Fruit fly (Drosophila melanogaster): ENCODE data around the gene nej.

Gene nej

dm6 chrX:9650757-9651594, 35.9 kb downstream of the nej start (continued):
- TF ChIP-seq sqz (GFP tag; optimal IDR thresholded peaks at IDR 0.05): peak; percentile 70
- TF ChIP-seq CG16813 (GFP tag; IDR thresholded peaks at IDR 0.05; ENCODE audit: partially characterized antibody): 0 out of 3 replicates have a peak, but pooled peaks have one; percentile 35
- peak; percentile 95 for TF ChIP-seq Side (GFP tag; optimal IDR thresholded peaks at IDR 0.05)
- no peak for TF ChIP-seq ash1 (GFP tag; optimal IDR thresholded peaks at IDR 0.05)
- peak; percentile 97 to 98 for TF ChIP-seq bsh (GFP tag; optimal IDR thresholded peaks at IDR 0.05)
- peak; percentile 92 for TF ChIP-seq CG5245 (GFP tag; optimal IDR thresholded peaks at IDR 0.05)
- TF ChIP-seq CG18476 (GFP tag; optimal IDR thresholded peaks at IDR 0.05): peak; percentile 86
- peak; percentile 94 for TF ChIP-seq nmo (GFP tag; optimal IDR thresholded peaks at IDR 0.05)
- TF ChIP-seq CG17361 (GFP tag; IDR thresholded peaks at IDR 0.05): peak; percentile 91
- peak; percentile 100 for TF ChIP-seq sens (GFP tag)
- peak; percentile 97 for TF ChIP-seq NC2β (GFP tag; optimal IDR thresholded peaks at IDR 0.05)
- no peak for TF ChIP-seq CG13894 (tag; optimal IDR thresholded peaks at IDR 0.05)
- TF ChIP-seq CG3281 (GFP tag; optimal IDR thresholded peaks at IDR 0.05): peak; percentile 75
- peak; percentile 96 for TF ChIP-seq CG6689 (GFP tag; IDR thresholded peaks at IDR 0.05)
- peak; percentile 73 for TF ChIP-seq emc (GFP tag; optimal IDR thresholded peaks at IDR 0.05)
- TF ChIP-seq stwl (tag; optimal IDR thresholded peaks at IDR 0.05): peak; percentile 26
- TF ChIP-seq CG3726 (GFP tag; IDR thresholded peaks at IDR 0.05): peak; percentile 94
- TF ChIP-seq dysf (GFP tag; IDR thresholded peaks at IDR 0.05): peak; percentile 95
- TF ChIP-seq CG6654 (GFP tag; optimal IDR thresholded peaks at IDR 0.05): peak; percentile 81
- peak; percentile 89 for TF ChIP-seq Sox100B (GFP tag; optimal IDR thresholded peaks at IDR 0.05)
- TF ChIP-seq Hr39 (optimal IDR thresholded peaks at IDR 0.05): no peak
- TF ChIP-seq CG4282 (GFP tag; optimal IDR thresholded peaks at IDR 0.05): peak; percentile 93
- peak; percentile 50; the same call in 1 of the 2 replicates for TF ChIP-seq Dip2 (GFP tag; IDR thresholded peaks at IDR 0.05)
- peak; percentile 89 for TF ChIP-seq Gug (GFP tag; IDR thresholded peaks at IDR 0.05)
- peak; percentile 86 for TF ChIP-seq Abd-B (GFP tag; optimal IDR thresholded peaks at IDR 0.05)
- TF ChIP-seq Optix (GFP tag; IDR thresholded peaks at IDR 0.05): peak; percentile 96
- peak; percentile 92 for TF ChIP-seq so (GFP tag; IDR thresholded peaks at IDR 0.05)
- no peak for TF ChIP-seq Scr (GFP tag; IDR thresholded peaks at IDR 0.05; ENCODE audit: partially characterized antibody)
- peak; percentile 81 for TF ChIP-seq CG33557 (GFP tag; optimal IDR thresholded peaks at IDR 0.05)
- TF ChIP-seq abd-A (tag; optimal IDR thresholded peaks at IDR 0.05): peak; percentile 30
- TF ChIP-seq jigr1 (GFP tag; IDR thresholded peaks at IDR 0.05): peak; percentile 88
- peak; percentile 79 for TF ChIP-seq CG8281 (tag; optimal IDR thresholded peaks at IDR 0.05)
- TF ChIP-seq tgo (GFP tag; IDR thresholded peaks at IDR 0.05): peak; percentile 95
- peak; percentile 82 for TF ChIP-seq CG1792 (GFP tag; optimal IDR thresholded peaks at IDR 0.05)
- TF ChIP-seq CG34422 (GFP tag; IDR thresholded peaks at IDR 0.05): peak; percentile 97
- TF ChIP-seq Hand (GFP tag; optimal IDR thresholded peaks at IDR 0.05): peak; percentile 45
- TF ChIP-seq Doc3 (GFP tag; IDR thresholded peaks at IDR 0.05; ENCODE audit: partially characterized antibody): no peak
- peak; percentile 84 for TF ChIP-seq CG16779 (GFP tag; IDR thresholded peaks at IDR 0.05)
- TF ChIP-seq crp (GFP tag; optimal IDR thresholded peaks at IDR 0.05): peak in 1 of 2 experiments; percentile 59
- peak; percentile 75 for TF ChIP-seq CG7987 (GFP tag; optimal IDR thresholded peaks at IDR 0.05)
- TF ChIP-seq twi (tag; optimal IDR thresholded peaks at IDR 0.05): peak; percentile 79
- TF ChIP-seq peb (GFP tag; IDR thresholded peaks at IDR 0.05): peak; percentile 95
- peak; percentile 68 for TF ChIP-seq rib (GFP tag; IDR thresholded peaks at IDR 0.05)
- TF ChIP-seq Nf-YA (GFP tag; IDR thresholded peaks at IDR 0.05): peak; percentile 95
- peak; percentile 94 for TF ChIP-seq row (GFP tag; IDR thresholded peaks at IDR 0.05)
- TF ChIP-seq CG4730 (GFP tag; IDR thresholded peaks at IDR 0.05): peak; percentile 92
- TF ChIP-seq CrebB (tag; optimal IDR thresholded peaks at IDR 0.05): peak; percentile 84
- TF ChIP-seq CG15514 (GFP tag; optimal IDR thresholded peaks at IDR 0.05): peak; percentile 64

Measured in whole organism, embryonic.